Worm (Caenorhabditis elegans): Measurements from ENCODE around the gene col-3.
"Not testable (repeated sequence)": the region's sequence is repeated elsewhere in the genome, so short reads cannot be mapped to it uniquely, and the experiment has no call there.

Gene col-3

ce11 chrIV:8824145-8824833 lies at the start of gene col-3, which contains the start of gene col-117:
TSS of gene col-3 (plus strand) at chrIV:8824783.
TSS of gene col-117 (minus strand) at chrIV:8824195.
- TF ChIP-seq hnd-1 (tag; optimal IDR thresholded peaks at IDR 0.05): no peak
- TF ChIP-seq F13C5.2 (tag; optimal IDR thresholded peaks at IDR 0.05): no peak
- TF ChIP-seq pes-1 (GFP tag; IDR thresholded peaks at IDR 0.05): no peak
- no peak for TF ChIP-seq sea-1 (GFP tag; conservative IDR thresholded peaks at IDR 0.05)
- no peak for TF ChIP-seq scrt-1 (GFP tag; IDR thresholded peaks at IDR 0.05)
- no peak for TF ChIP-seq ceh-13 (GFP tag; optimal IDR thresholded peaks at IDR 0.05)
- no peak for TF ChIP-seq tbx-37 (GFP tag; conservative IDR thresholded peaks at IDR 0.05)

- TF ChIP-seq tbx-37 (GFP tag; conservative IDR thresholded peaks at IDR 0.05) (no peak), ceh-36 (tag; optimal IDR thresholded peaks at IDR 0.05) (no peak), pes-1 (GFP tag; IDR thresholded peaks at IDR 0.05) (no peak), B0310.2 (tag; optimal IDR thresholded peaks at IDR 0.05) (no peak), tra-4 (tag; optimal IDR thresholded peaks at IDR 0.05) (no peak), ceh-13 (GFP tag; optimal IDR thresholded peaks at IDR 0.05) (no peak), tbx-11 (GFP tag; IDR thresholded peaks at IDR 0.05) (no peak), hnd-1 (tag; optimal IDR thresholded peaks at IDR 0.05) (no peak), sea-1 (GFP tag; conservative IDR thresholded peaks at IDR 0.05) (no peak), ama-1 (optimal IDR thresholded peaks at IDR 0.05) (no peak), hmbx-1 (tag; optimal IDR thresholded peaks at IDR 0.05) (no peak), ets-7 (tag; optimal IDR thresholded peaks at IDR 0.05) (no peak), aly-1 (tag; optimal IDR thresholded peaks at IDR 0.05) (no peak), flt-1 (GFP tag; IDR thresholded peaks at IDR 0.05) (no peak), scrt-1 (GFP tag; IDR thresholded peaks at IDR 0.05) (no peak)
These were observed 46.5 kb upstream of the col-3 start, which contains the start of gene C33D9.6 for ce11 chrIV:8778045-8778444. TSS of gene C33D9.6 (minus strand) at chrIV:8778145.

- TF ChIP-seq scrt-1 (GFP tag; IDR thresholded peaks at IDR 0.05): 0 out of 2 replicates have a peak, but pooled peaks have one; percentile 31
- TF ChIP-seq pes-1 (GFP tag; IDR thresholded peaks at IDR 0.05): no peak
- no peak for TF ChIP-seq ama-1 (optimal IDR thresholded peaks at IDR 0.05)
- TF ChIP-seq sea-1 (GFP tag; conservative IDR thresholded peaks at IDR 0.05): 0 out of 2 replicates have a peak, but pooled peaks have one; percentile 23
- TF ChIP-seq tbx-37 (GFP tag; conservative IDR thresholded peaks at IDR 0.05): no peak
- TF ChIP-seq F13C5.2 (tag; optimal IDR thresholded peaks at IDR 0.05): peak; percentile 33
- 0 out of 2 replicates have a peak, but pooled peaks have one; percentile 6 for TF ChIP-seq flt-1 (GFP tag; IDR thresholded peaks at IDR 0.05)
- TF ChIP-seq aly-1 (tag; optimal IDR thresholded peaks at IDR 0.05): peak; percentile 35
- peak; percentile 96 for TF ChIP-seq hmg-4 (GFP tag; optimal IDR thresholded peaks at IDR 0.05)
These were observed 42.4 kb upstream of the col-3 start for ce11 chrIV:8782172-8782571.

ce11 chrIV:8784855-8785327 lies 39.7 kb upstream of the col-3 start, which contains the start of gene C33D9.13:
TSS of gene C33D9.13 (minus strand) at chrIV:8785277.
- TF ChIP-seq ceh-36 (tag; optimal IDR thresholded peaks at IDR 0.05) (no peak), scrt-1 (GFP tag; IDR thresholded peaks at IDR 0.05) (no peak), B0310.2 (tag; optimal IDR thresholded peaks at IDR 0.05) (no peak), tbx-11 (GFP tag; IDR thresholded peaks at IDR 0.05) (no peak), ceh-13 (GFP tag; optimal IDR thresholded peaks at IDR 0.05) (no peak), ama-1 (optimal IDR thresholded peaks at IDR 0.05) (no peak), hmbx-1 (tag; optimal IDR thresholded peaks at IDR 0.05) (no peak), pes-1 (GFP tag; IDR thresholded peaks at IDR 0.05) (no peak), sea-1 (GFP tag; conservative IDR thresholded peaks at IDR 0.05) (no peak), F13C5.2 (tag; optimal IDR thresholded peaks at IDR 0.05) (no peak), hnd-1 (tag; optimal IDR thresholded peaks at IDR 0.05) (no peak), tbx-37 (GFP tag; conservative IDR thresholded peaks at IDR 0.05) (no peak), ets-7 (tag; optimal IDR thresholded peaks at IDR 0.05) (no peak), hmg-4 (GFP tag; optimal IDR thresholded peaks at IDR 0.05) (no peak), flt-1 (GFP tag; IDR thresholded peaks at IDR 0.05) (no peak), aly-1 (tag; optimal IDR thresholded peaks at IDR 0.05) (no peak)

- TF ChIP-seq B0310.2 (tag; optimal IDR thresholded peaks at IDR 0.05): no peak
- TF ChIP-seq ceh-13 (GFP tag; optimal IDR thresholded peaks at IDR 0.05): no peak
- TF ChIP-seq ets-7 (tag; optimal IDR thresholded peaks at IDR 0.05): no peak
- no peak for TF ChIP-seq flt-1 (GFP tag; IDR thresholded peaks at IDR 0.05)
- TF ChIP-seq F13C5.2 (tag; optimal IDR thresholded peaks at IDR 0.05): no peak
- TF ChIP-seq ceh-36 (tag; optimal IDR thresholded peaks at IDR 0.05): no peak
- no peak for TF ChIP-seq tbx-11 (GFP tag; IDR thresholded peaks at IDR 0.05)
- no peak for TF ChIP-seq sea-1 (GFP tag; conservative IDR thresholded peaks at IDR 0.05)
- no peak for TF ChIP-seq hmg-4 (GFP tag; optimal IDR thresholded peaks at IDR 0.05)
- no peak for TF ChIP-seq ama-1 (optimal IDR thresholded peaks at IDR 0.05)
- no peak for TF ChIP-seq hnd-1 (tag; optimal IDR thresholded peaks at IDR 0.05)
- TF ChIP-seq scrt-1 (GFP tag; IDR thresholded peaks at IDR 0.05): no peak
- no peak for TF ChIP-seq tra-4 (tag; optimal IDR thresholded peaks at IDR 0.05)
These were observed 37.9 kb upstream of the col-3 start, which contains the start of gene C33D9.8 for ce11 chrIV:8786654-8787053. TSS of gene C33D9.8 (minus strand) at chrIV:8786752.

- TF ChIP-seq hnd-1 (tag; optimal IDR thresholded peaks at IDR 0.05); tbx-11 (GFP tag; IDR thresholded peaks at IDR 0.05); tbx-37 (GFP tag; conservative IDR thresholded peaks at IDR 0.05): not testable (repeated sequence)
These were observed 36.5 kb upstream of the col-3 start, which contains the start of gene C33D9.10 for ce11 chrIV:8788048-8788447. TSS of gene C33D9.10 (minus strand) at chrIV:8788148.

- no peak for TF ChIP-seq ets-7 (tag; optimal IDR thresholded peaks at IDR 0.05)
- no peak for TF ChIP-seq flt-1 (GFP tag; IDR thresholded peaks at IDR 0.05)
- no peak for TF ChIP-seq scrt-1 (GFP tag; IDR thresholded peaks at IDR 0.05)
- TF ChIP-seq aly-1 (tag; optimal IDR thresholded peaks at IDR 0.05): no peak
- no peak for TF ChIP-seq sea-1 (GFP tag; conservative IDR thresholded peaks at IDR 0.05)
- no peak for TF ChIP-seq tbx-11 (GFP tag; IDR thresholded peaks at IDR 0.05)
- TF ChIP-seq pes-1 (GFP tag; IDR thresholded peaks at IDR 0.05): no peak
- no peak for TF ChIP-seq hmbx-1 (tag; optimal IDR thresholded peaks at IDR 0.05)
- no peak for TF ChIP-seq tra-4 (tag; optimal IDR thresholded peaks at IDR 0.05)
- TF ChIP-seq tbx-37 (GFP tag; conservative IDR thresholded peaks at IDR 0.05): no peak
- no peak for TF ChIP-seq ceh-36 (tag; optimal IDR thresholded peaks at IDR 0.05)
- no peak for TF ChIP-seq hmg-4 (GFP tag; optimal IDR thresholded peaks at IDR 0.05)
- no peak for TF ChIP-seq F13C5.2 (tag; optimal IDR thresholded peaks at IDR 0.05)
These were observed 34.4 kb upstream of the col-3 start, which contains the start of gene sru-35 for ce11 chrIV:8790144-8790543. TSS of gene sru-35 (minus strand) at chrIV:8790244.
